Worm (Caenorhabditis elegans) whole organism, L4 larva: Measurements from ENCODE around the gene clh-5.

Source experiments
- F10B5.3 ChIP-seq: sonication (generic microtip); optimal IDR thresholded peaks from 2 replicates; lab custom pipeline; 2016; ENCODE audit warnings: mild to moderate bottlenecking, missing genetic modification characterization, missing compliant biosample characterization
- F37D6.2 ChIP-seq: sonication (generic microtip); optimal IDR thresholded peaks from 2 replicates; lab custom pipeline; 2016; ENCODE audit warnings: mild to moderate bottlenecking, missing genetic modification characterization, missing compliant biosample characterization
- T26A8.4 ChIP-seq: fragments of 200-800 bp; sonication (Bioruptor generic); IDR thresholded peaks from 2 replicates; pipeline ENCODE4 v1.3.6; 2022; ENCODE audit warnings: missing genetic modification characterization, missing compliant biosample characterization
- Y48G9A.11 ChIP-seq: fragments of 200-800 bp; sonication (Bioruptor generic); IDR thresholded peaks from 2 replicates; pipeline ENCODE4 v1.3.6; 2022; ENCODE audit warnings: missing genetic modification reagents, missing genetic modification characterization, missing compliant biosample characterization
- aha-1 ChIP-seq: fragments of 150-350 bp; peaks from one replicate; lab custom pipeline; 2014; ENCODE audit warnings: missing biosample characterization, missing genetic modification characterization
- ceh-20 ChIP-seq: fragments of 200-800 bp; sonication (Bioruptor generic); IDR thresholded peaks from 2 replicates; pipeline ENCODE4 v1.3.6; 2022; ENCODE audit warnings: missing genetic modification reagents, missing genetic modification characterization, missing compliant biosample characterization
- ceh-28 ChIP-seq: fragments of 150-350 bp; optimal IDR thresholded peaks from 2 replicates; lab custom pipeline; 2014; ENCODE audit warnings: missing biosample characterization, missing genetic modification reagents, missing genetic modification characterization
- ceh-44 ChIP-seq: fragments of 200-800 bp; sonication (Bioruptor generic); IDR thresholded peaks from 2 replicates; pipeline ENCODE4 v1.3.6; 2022; ENCODE audit warnings: missing genetic modification reagents, missing genetic modification characterization, missing compliant biosample characterization
- ceh-62 ChIP-seq: sonication (generic microtip); optimal IDR thresholded peaks from 2 replicates; lab custom pipeline; 2017; ENCODE audit warnings: missing biosample characterization, missing genetic modification characterization
- ces-1 ChIP-seq: fragments of 150-350 bp; sonication (generic microtip); optimal IDR thresholded peaks from 4 replicates; lab custom pipeline; 2014; ENCODE audit warnings: missing biosample characterization, missing genetic modification reagents, missing genetic modification characterization
- daf-16 ChIP-seq, 3 experiments: sonication (generic microtip); optimal IDR thresholded peaks; 2 replicates each; lab custom pipeline; 2016 to 2017; ENCODE audit warnings: missing genetic modification characterization in 3 of 3, missing genetic modification reagents in 3 of 3, mild to moderate bottlenecking in 2 of 3, missing compliant biosample characterization in 2 of 3, missing biosample characterization in 1 of 3, moderate library complexity in 1 of 3
- dmd-6 ChIP-seq: fragments of 200-800 bp; sonication (Bioruptor generic); IDR thresholded peaks from 2 replicates; pipeline ENCODE4 v1.3.6; 2022; ENCODE audit warnings: missing genetic modification reagents, missing genetic modification characterization, missing compliant biosample characterization
- dmd-8 ChIP-seq: fragments of 200-800 bp; sonication (Bioruptor generic); IDR thresholded peaks from 2 replicates; pipeline ENCODE4 v1.3.6; 2022; ENCODE audit warnings: missing genetic modification characterization, missing compliant biosample characterization
- dpl-1 ChIP-seq: fragments of 150-350 bp; optimal IDR thresholded peaks from 2 replicates; lab custom pipeline; 2014; ENCODE audit warnings: missing biosample characterization, missing genetic modification reagents, missing genetic modification characterization
- fkh-10 ChIP-seq: fragments of 150-350 bp; optimal IDR thresholded peaks from 2 replicates; lab custom pipeline; 2014; ENCODE audit warnings: missing biosample characterization, missing genetic modification reagents, missing genetic modification characterization
- fos-1 ChIP-seq: fragments of 150-350 bp; optimal IDR thresholded peaks from 2 replicates; lab custom pipeline; 2014; ENCODE audit warnings: missing biosample characterization, missing genetic modification characterization
- hif-1 ChIP-seq, 2 experiments: sonication (generic microtip); optimal IDR thresholded peaks; 2 replicates each; lab custom pipeline; 2016 to 2017; ENCODE audit warnings: missing compliant biosample characterization in 2 of 2, missing genetic modification characterization in 2 of 2, missing genetic modification reagents in 2 of 2, missing genotype in 2 of 2, mild to moderate bottlenecking in 1 of 2
- hlh-11 ChIP-seq: fragments of 200-800 bp; sonication (Bioruptor generic); optimal IDR thresholded peaks from 2 replicates; lab custom pipeline; 2018; ENCODE audit warnings: mild to moderate bottlenecking, missing genetic modification characterization, missing compliant biosample characterization
- hlh-30 ChIP-seq: sonication (generic microtip); optimal IDR thresholded peaks from 2 replicates; lab custom pipeline; 2017; ENCODE audit warnings: antibody characterized with exemption, mild to moderate bottlenecking, missing genetic modification characterization, missing compliant biosample characterization; ENCODE audit not compliant: insufficient read depth
- jun-1 ChIP-seq: fragments of 150-350 bp; optimal IDR thresholded peaks from 2 replicates; lab custom pipeline; 2014; ENCODE audit warnings: missing biosample characterization, missing genetic modification reagents, missing genetic modification characterization
- lin-13 ChIP-seq: fragments of 150-350 bp; optimal IDR thresholded peaks from 2 replicates; lab custom pipeline; 2014; ENCODE audit warnings: missing biosample characterization, missing genetic modification reagents, missing genetic modification characterization
- lin-15B ChIP-seq: fragments of 150-350 bp; sonication (generic microtip); optimal IDR thresholded peaks from 3 replicates; lab custom pipeline; 2014; ENCODE audit warnings: missing biosample characterization, missing genetic modification characterization
- mdl-1 ChIP-seq, 2 experiments: fragments of 150-350 bp in 1 of 2; sonication (generic microtip) in 1 of 2; optimal IDR thresholded peaks; 2 replicates each; lab custom pipeline; 2014 to 2017; ENCODE audit warnings: missing biosample characterization in 2 of 2, missing genetic modification characterization in 2 of 2
- mes-2 ChIP-seq: sonication (generic microtip); optimal IDR thresholded peaks from 2 replicates; lab custom pipeline; 2016; ENCODE audit warnings: missing genotype, mild to moderate bottlenecking, missing genetic modification characterization, missing compliant biosample characterization; ENCODE audit not compliant: poor library complexity, severe bottlenecking
- mxl-3 ChIP-seq: fragments of 200-800 bp; sonication (Bioruptor generic); optimal IDR thresholded peaks from 2 replicates; lab custom pipeline; 2018; ENCODE audit warnings: mild to moderate bottlenecking, missing genetic modification characterization, missing compliant biosample characterization
- nhr-10 ChIP-seq: fragments of 150-350 bp; optimal IDR thresholded peaks from 2 replicates; lab custom pipeline; 2014; ENCODE audit warnings: missing biosample characterization, missing genetic modification characterization
- nhr-102 ChIP-seq: sonication (generic microtip); optimal IDR thresholded peaks from 2 replicates; lab custom pipeline; 2016; ENCODE audit warnings: mild to moderate bottlenecking, missing genetic modification characterization, moderate library complexity, missing compliant biosample characterization
- nhr-11 ChIP-seq: fragments of 150-350 bp; optimal IDR thresholded peaks from 2 replicates; lab custom pipeline; 2014; ENCODE audit warnings: missing biosample characterization, missing genetic modification characterization
- nhr-237 ChIP-seq: sonication (generic microtip); optimal IDR thresholded peaks from 2 replicates; lab custom pipeline; 2017; ENCODE audit warnings: missing biosample characterization, missing genetic modification characterization
- nhr-25 ChIP-seq: sonication (generic microtip); optimal IDR thresholded peaks from 2 replicates; lab custom pipeline; 2017; ENCODE audit warnings: missing genetic modification characterization, mild to moderate bottlenecking, missing compliant biosample characterization, antibody characterized with exemption, moderate library complexity, borderline replicate concordance; ENCODE audit not compliant: insufficient read depth
- nhr-28 ChIP-seq: fragments of 150-350 bp; optimal IDR thresholded peaks from 2 replicates; lab custom pipeline; 2014; ENCODE audit warnings: missing biosample characterization, missing genetic modification characterization
- nhr-42 ChIP-seq: fragments of 200-800 bp; sonication (Bioruptor generic); IDR thresholded peaks from 2 replicates; pipeline ENCODE4 v1.3.6; 2022; ENCODE audit warnings: missing genetic modification characterization, missing compliant biosample characterization
- nhr-48 ChIP-seq: sonication (generic microtip); optimal IDR thresholded peaks from 2 replicates; lab custom pipeline; 2016; ENCODE audit warnings: mild to moderate bottlenecking, missing genetic modification characterization, missing compliant biosample characterization
- pha-4 ChIP-seq, 2 experiments: fragments of 150-350 bp in 1 of 2; fragments of 200-800 bp in 1 of 2; sonication (Bioruptor generic) in 1 of 2; IDR thresholded peaks in 1 of 2; optimal IDR thresholded peaks in 1 of 2; 2 replicates each; pipeline versions ENCODE4 v1.3.6 to Lab custom; 2014 to 2022; ENCODE audit warnings: missing genetic modification characterization in 2 of 2, missing genetic modification reagents in 2 of 2, missing biosample characterization in 1 of 2, missing compliant biosample characterization in 1 of 2
- php-3 ChIP-seq: fragments of 200-800 bp; sonication (Bioruptor generic); IDR thresholded peaks from 2 replicates; pipeline ENCODE4 v1.3.6; 2022; ENCODE audit warnings: missing genetic modification reagents, missing genetic modification characterization, missing compliant biosample characterization
- rbr-2 ChIP-seq: sonication (generic microtip); optimal IDR thresholded peaks from 2 replicates; lab custom pipeline; 2016; ENCODE audit warnings: missing genotype, missing genetic modification characterization, missing compliant biosample characterization
- saeg-2 ChIP-seq: fragments of 200-800 bp; sonication (Bioruptor generic); IDR thresholded peaks from 2 replicates; pipeline ENCODE4 v1.3.6; 2022; ENCODE audit warnings: missing genetic modification reagents, missing genetic modification characterization, missing compliant biosample characterization
- sdz-12 ChIP-seq: fragments of 200-800 bp; sonication (Bioruptor generic); optimal IDR thresholded peaks from 2 replicates; lab custom pipeline; 2018; ENCODE audit warnings: mild to moderate bottlenecking, missing genetic modification characterization, missing compliant biosample characterization
- snpc-1.2 ChIP-seq: fragments of 200-800 bp; sonication (Bioruptor generic); IDR thresholded peaks from 2 replicates; pipeline ENCODE4 v1.3.6; 2022; ENCODE audit warnings: missing genetic modification reagents, missing genetic modification characterization, missing compliant biosample characterization
- spr-1 ChIP-seq: sonication (generic microtip); optimal IDR thresholded peaks from 2 replicates; lab custom pipeline; 2016; ENCODE audit warnings: mild to moderate bottlenecking, missing genetic modification characterization, missing compliant biosample characterization
- tra-1 ChIP-seq: fragments of 200-800 bp; sonication (Bioruptor generic); IDR thresholded peaks from 2 replicates; pipeline ENCODE4 v1.3.6; 2022; ENCODE audit warnings: missing genetic modification reagents, missing genetic modification characterization, missing compliant biosample characterization
- unc-62 ChIP-seq, 3 experiments: fragments of 150-350 bp in 1 of 3; sonication (generic microtip); optimal IDR thresholded peaks in 2 of 3; peaks in 1 of 3; 1 replicate in 1 of 3; 2 replicates in 2 of 3; lab custom pipeline; 2014 to 2017; ENCODE audit warnings: missing biosample characterization in 3 of 3, missing genetic modification characterization in 3 of 3, missing genetic modification reagents in 3 of 3, missing genotype in 1 of 3
- vab-7 ChIP-seq: fragments of 200-800 bp; sonication (Bioruptor generic); IDR thresholded peaks from 2 replicates; pipeline ENCODE4 v1.3.6; 2022; ENCODE audit warnings: missing genetic modification reagents, missing genetic modification characterization, missing compliant biosample characterization
- zag-1 ChIP-seq: fragments of 150-350 bp; optimal IDR thresholded peaks from 2 replicates; lab custom pipeline; 2014; ENCODE audit warnings: missing biosample characterization, missing genetic modification characterization
- zfp-2 ChIP-seq: sonication (generic microtip); optimal IDR thresholded peaks from 2 replicates; lab custom pipeline; 2016; ENCODE audit warnings: mild to moderate bottlenecking, missing genetic modification characterization, missing compliant biosample characterization
- zfp-3 ChIP-seq: fragments of 200-800 bp; sonication (Bioruptor generic); conservative IDR thresholded peaks from 2 replicates; pipeline ENCODE4 v1.3.6; 2022; ENCODE audit warnings: missing genetic modification reagents, missing genetic modification characterization, missing compliant biosample characterization
- zip-11 ChIP-seq: fragments of 200-800 bp; sonication (Bioruptor generic); IDR thresholded peaks from 2 replicates; pipeline ENCODE4 v1.3.6; 2022; ENCODE audit warnings: missing genetic modification characterization, missing compliant biosample characterization
- zip-2 ChIP-seq: fragments of 150-350 bp; optimal IDR thresholded peaks from 2 replicates; lab custom pipeline; 2014; ENCODE audit warnings: missing biosample characterization, missing genetic modification characterization
- ztf-11 ChIP-seq: fragments of 150-350 bp; optimal IDR thresholded peaks from 2 replicates; lab custom pipeline; 2014; ENCODE audit warnings: missing biosample characterization, missing genetic modification characterization

The clh-5 gene

ce11 chrII:9054604-9055003 lies 43.8 kb downstream of the clh-5 start, which contains the start of gene chmp-7 (continued):
- TF ChIP-seq fkh-10 (GFP tag; lab: Kevin White, UChicago), result peak; percentile 76
- peak; percentile 79 for TF ChIP-seq nhr-28 (tag; lab: Kevin White, UChicago)
- TF ChIP-seq zag-1 (tag; lab: Kevin White, UChicago), result no peak
- TF ChIP-seq ceh-28 (tag; lab: Kevin White, UChicago), result no peak
- peak; percentile 74 for TF ChIP-seq rbr-2 (tag; lab: Kevin White, UChicago)
- TF ChIP-seq ceh-62, result no peak
- TF ChIP-seq ceh-44 (GFP tag; lab: Robert Waterston, UW), result 0 out of 2 replicates have a peak, but pooled peaks have one; percentile 30
- TF ChIP-seq hlh-11, result peak; percentile 74
- no peak for TF ChIP-seq mdl-1 (tag; optimal IDR thresholded peaks at IDR 0.05; lab: Kevin White, UChicago)
- TF ChIP-seq T26A8.4, result peak; percentile 72
- no peak for TF ChIP-seq zfp-2 (tag; lab: Kevin White, UChicago)
- TF ChIP-seq aha-1, result peak; percentile 93
- TF ChIP-seq F10B5.3, result no peak
- no peak for TF ChIP-seq ztf-11 (tag; lab: Kevin White, UChicago)
- no peak for TF ChIP-seq ces-1 (GFP tag; lab: Kevin White, UChicago)
- TF ChIP-seq mes-2 (tag; lab: Kevin White, UChicago), result peak; percentile 92
- peak; percentile 44 for TF ChIP-seq lin-15B (tag; lab: Kevin White, UChicago)
- TF ChIP-seq tra-1 (GFP tag; lab: Robert Waterston, UW), result no peak; the same call in 1 of the 2 replicates
- TF ChIP-seq pha-4 (GFP tag; IDR thresholded peaks at IDR 0.05; lab: Robert Waterston, UW), result no peak
- TF ChIP-seq pha-4 (tag; optimal IDR thresholded peaks at IDR 0.05; lab: Kevin White, UChicago), result peak; percentile 89
- TF ChIP-seq dmd-6, result peak; percentile 64
- peak; percentile 57 for TF ChIP-seq nhr-25
- no peak for TF ChIP-seq unc-62 (GFP tag; optimal IDR thresholded peaks at IDR 0.05 in 1 of 2; lab: Kevin White, UChicago)
- no peak for TF ChIP-seq unc-62 (tag; optimal IDR thresholded peaks at IDR 0.05; lab: Kevin White, UChicago)
- no peak for TF ChIP-seq nhr-102 (tag; lab: Kevin White, UChicago)
- peak; percentile 65; the same call in 1 of the 2 replicates for TF ChIP-seq ceh-20 (GFP tag; lab: Robert Waterston, UW)
- TF ChIP-seq snpc-1.2 (GFP tag; lab: Robert Waterston, UW), result peak; percentile 55; the same call in 1 of the 2 replicates
- TF ChIP-seq nhr-237 (tag; lab: Kevin White, UChicago), result no peak
- no peak for TF ChIP-seq fos-1 (tag; lab: Kevin White, UChicago)
- TF ChIP-seq hif-1 (tag; optimal IDR thresholded peaks at IDR 0.05; lab: Kevin White, UChicago), result peak in 1 of 2 experiments; percentile 53
- TF ChIP-seq spr-1, result peak; percentile 37
- no peak for TF ChIP-seq nhr-10
- TF ChIP-seq zfp-3 (GFP tag; lab: Robert Waterston, UW), result no peak
- peak; percentile 51 for TF ChIP-seq jun-1
- peak; percentile 84 for TF ChIP-seq lin-13 (GFP tag; lab: Kevin White, UChicago)
- peak; percentile 2 for TF ChIP-seq nhr-48 (tag; lab: Kevin White, UChicago)
- TF ChIP-seq zip-2 (tag; lab: Kevin White, UChicago), result peak; percentile 2
- peak; percentile 40; the same call in 1 of the 2 replicates for TF ChIP-seq Y48G9A.11 (GFP tag; lab: Robert Waterston, UW)
- peak; percentile 44 for TF ChIP-seq mxl-3
- no peak; the same call in 1 of the 2 replicates for TF ChIP-seq vab-7 (GFP tag; lab: Robert Waterston, UW)
- no peak for TF ChIP-seq dmd-8 (GFP tag; lab: Robert Waterston, UW)
- no peak for TF ChIP-seq saeg-2 (GFP tag; lab: Robert Waterston, UW)
- TF ChIP-seq zip-11 (GFP tag; lab: Robert Waterston, UW), result no peak
- TF ChIP-seq nhr-11 (tag; lab: Kevin White, UChicago), result peak; percentile 76
- TF ChIP-seq php-3 (GFP tag; lab: Robert Waterston, UW), result no peak
- TF ChIP-seq daf-16 (GFP tag; optimal IDR thresholded peaks at IDR 0.05; lab: Kevin White, UChicago), result no peak
- peak; percentile 68 for TF ChIP-seq daf-16 (tag; optimal IDR thresholded peaks at IDR 0.05; lab: Kevin White, UChicago)
- TF ChIP-seq sdz-12, result no peak
- peak; percentile 90 for TF ChIP-seq dpl-1 (GFP tag; lab: Kevin White, UChicago)
- peak; percentile 77 for TF ChIP-seq hlh-30 (tag; lab: Kevin White, UChicago)
- TF ChIP-seq F37D6.2 (tag; lab: Kevin White, UChicago), result peak; percentile 46
- TF ChIP-seq nhr-42, result peak; percentile 64; the same call in 1 of the 2 replicates
